Fruit fly (Drosophila melanogaster): ENCODE data around the gene CG10947.
A peak's percentile ranks its signal among the peaks of the same experiment; 100 is the strongest.

Gene CG10947

dm6 chr2L:20401408-20401807 is 13.2 kb downstream of the CG10947 start:
- TF ChIP-seq Hnf4 (GFP tag; optimal IDR thresholded peaks at IDR 0.05): no peak
- no peak for TF ChIP-seq CrebA (GFP tag; optimal IDR thresholded peaks at IDR 0.05; ENCODE audit: borderline replicate concordance)
- TF ChIP-seq pan (optimal IDR thresholded peaks at IDR 0.05): no peak
- no peak for TF ChIP-seq Jra (GFP tag; optimal IDR thresholded peaks at IDR 0.05)
- TF ChIP-seq Vsx2 (GFP tag; optimal IDR thresholded peaks at IDR 0.05; ENCODE audit: partially characterized antibody): no peak
- no peak for TF ChIP-seq sage (GFP tag; optimal IDR thresholded peaks at IDR 0.05)
- TF ChIP-seq Mio (GFP tag; optimal IDR thresholded peaks at IDR 0.05): no peak
- no peak for TF ChIP-seq Hr78 (GFP tag; optimal IDR thresholded peaks at IDR 0.05)
- TF ChIP-seq Myc (optimal IDR thresholded peaks at IDR 0.05): no peak
- TF ChIP-seq Abd-B (GFP tag; optimal IDR thresholded peaks at IDR 0.05): no peak
- TF ChIP-seq foxo (GFP tag; optimal IDR thresholded peaks at IDR 0.05): no peak

dm6 chr2L:20400875-20401274 is 13.7 kb downstream of the CG10947 start:
- TF ChIP-seq dl (GFP tag; optimal IDR thresholded peaks at IDR 0.05; ENCODE audit: insufficient read depth in 1 of 2, partially characterized antibody in 2 of 2): no peak
- TF ChIP-seq h (GFP tag; optimal IDR thresholded peaks at IDR 0.05): no peak
- TF ChIP-seq psq (GFP tag; optimal IDR thresholded peaks at IDR 0.05): no peak
- TF ChIP-seq fru (GFP tag; optimal IDR thresholded peaks at IDR 0.05): peak; percentile 7

dm6 chr2L:20399239-20399638 is 15.4 kb downstream of the CG10947 start:
- no peak for TF ChIP-seq dl (GFP tag; optimal IDR thresholded peaks at IDR 0.05; ENCODE audit: insufficient read depth in 1 of 2, partially characterized antibody in 2 of 2)

- TF ChIP-seq rgr (GFP tag; optimal IDR thresholded peaks at IDR 0.05) (no peak), brk (GFP tag; optimal IDR thresholded peaks at IDR 0.05) (no peak), ey (GFP tag; optimal IDR thresholded peaks at IDR 0.05) (no peak), pan (optimal IDR thresholded peaks at IDR 0.05) (no peak), Rel (GFP tag; optimal IDR thresholded peaks at IDR 0.05) (no peak), Rel (tag; optimal IDR thresholded peaks at IDR 0.05) (no peak)
Measured at dm6 chr2L:20397032-20397431, 17.6 kb downstream of the CG10947 start.

- TF ChIP-seq Hnf4 (GFP tag; optimal IDR thresholded peaks at IDR 0.05): peak; percentile 7
- TF ChIP-seq fru (GFP tag; optimal IDR thresholded peaks at IDR 0.05): no peak
- TF ChIP-seq rgr (GFP tag; optimal IDR thresholded peaks at IDR 0.05): peak; percentile 46
- no peak for TF ChIP-seq N (GFP tag; optimal IDR thresholded peaks at IDR 0.05)
- no peak for TF ChIP-seq CG9705 (GFP tag; optimal IDR thresholded peaks at IDR 0.05)
- TF ChIP-seq h (GFP tag; optimal IDR thresholded peaks at IDR 0.05): peak; percentile 18
- peak; percentile 1 for TF ChIP-seq HLH106 (tag; optimal IDR thresholded peaks at IDR 0.05)
- TF ChIP-seq foxo (GFP tag; optimal IDR thresholded peaks at IDR 0.05): peak in 1 of 2 experiments; percentile 21
- no peak for TF ChIP-seq br (GFP tag; optimal IDR thresholded peaks at IDR 0.05)
- TF ChIP-seq Mio (GFP tag; optimal IDR thresholded peaks at IDR 0.05): no peak
- peak; percentile 13 for TF ChIP-seq OdsH (GFP tag; optimal IDR thresholded peaks at IDR 0.05)
- TF ChIP-seq Hr83 (GFP tag; optimal IDR thresholded peaks at IDR 0.05; ENCODE audit: poor library complexity, severe bottlenecking): peak; percentile 21
- TF ChIP-seq Dif (GFP tag; optimal IDR thresholded peaks at IDR 0.05; ENCODE audit: partially characterized antibody): no peak
- TF ChIP-seq CrebA (GFP tag; optimal IDR thresholded peaks at IDR 0.05; ENCODE audit: borderline replicate concordance): no peak
Measured at dm6 chr2L:20390004-20390403, 24.6 kb downstream of the CG10947 start.

dm6 chr2L:20382141-20382815 is 32.3 kb downstream of the CG10947 start, which contains the start of gene CG16798:
TSS of gene CG16798 (minus strand) at chr2L:20382356.
- TF ChIP-seq psq (GFP tag; optimal IDR thresholded peaks at IDR 0.05) (no peak), brk (GFP tag; optimal IDR thresholded peaks at IDR 0.05) (no peak), pan (optimal IDR thresholded peaks at IDR 0.05) (no peak), ey (GFP tag; optimal IDR thresholded peaks at IDR 0.05) (no peak), Abd-B (GFP tag; optimal IDR thresholded peaks at IDR 0.05) (no peak), Hr83 (GFP tag; optimal IDR thresholded peaks at IDR 0.05; ENCODE audit: poor library complexity, severe bottlenecking) (no peak), h (GFP tag; optimal IDR thresholded peaks at IDR 0.05) (no peak), lola (GFP tag; optimal IDR thresholded peaks at IDR 0.05) (no peak), Myc (optimal IDR thresholded peaks at IDR 0.05) (no peak)
